Fruit fly (Drosophila melanogaster): ENCODE measurements around the gene Ass.

- no peak for TF ChIP-seq cic (GFP tag; optimal IDR thresholded peaks at IDR 0.05)
- no peak for TF ChIP-seq CG11617 (GFP tag; optimal IDR thresholded peaks at IDR 0.05)
These were observed 43.9 kb upstream of the Ass start for dm6 chr3R:6688160-6688559.
